Fruit fly (Drosophila melanogaster) Kc167 (cell line): ENCODE measurements around the gene qua.

Source experiments
- Myc ChIP-seq: fragments of >200 bp; optimal IDR thresholded peaks from 2 replicates; lab custom pipeline; 2017; ENCODE audit warnings: missing external identifiers
- psq ChIP-seq: fragments of >200 bp; optimal IDR thresholded peaks from 2 replicates; lab custom pipeline; 2017; ENCODE audit warnings: missing external identifiers

DNA sequence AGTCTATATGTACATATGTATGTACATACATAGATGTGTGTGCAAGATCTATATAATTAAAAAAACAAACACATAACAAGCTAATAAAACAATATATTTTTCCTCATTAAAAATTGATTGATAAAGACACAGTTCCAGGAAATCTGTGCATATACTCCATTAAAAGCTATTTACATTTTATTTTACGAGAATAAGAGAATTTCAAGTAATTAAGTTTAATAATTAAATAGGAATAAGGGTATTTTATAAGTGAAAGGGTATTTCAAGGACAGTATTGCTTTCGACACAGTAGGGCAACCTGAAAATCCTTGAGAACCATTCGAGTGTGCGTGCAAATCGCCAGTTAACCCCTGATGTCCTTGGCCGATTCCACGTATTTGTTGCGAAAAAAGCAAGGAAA lies 44.4 kb downstream of the qua start, which contains the start of gene CG5050:
- TF ChIP-seq psq (lab: Kevin White, UChicago) (no peak), Myc (lab: Kevin White, UChicago) (no peak)
